Worm (Caenorhabditis elegans) whole organism, L3 larva: ENCODE results near the gene F54H12.2.

Experiments
- ama-1 ChIP-seq: fragments of 150-350 bp; optimal IDR thresholded peaks from 2 replicates; lab custom pipeline; 2018
- ceh-82 ChIP-seq: fragments of 150-350 bp; optimal IDR thresholded peaks from 2 replicates; lab custom pipeline; 2014; ENCODE audit warnings: missing biosample characterization, missing genetic modification characterization
- egl-27 ChIP-seq: sonication (generic microtip); optimal IDR thresholded peaks from 4 replicates; lab custom pipeline; 2017; ENCODE audit warnings: missing biosample characterization, missing genetic modification reagents, missing genetic modification characterization
- mdl-1 ChIP-seq: fragments of 150-350 bp; optimal IDR thresholded peaks from 2 replicates; lab custom pipeline; 2014; ENCODE audit warnings: missing biosample characterization, missing genetic modification characterization
- nhr-25 ChIP-seq: sonication (generic microtip); optimal IDR thresholded peaks from 2 replicates; lab custom pipeline; 2017; ENCODE audit warnings: missing biosample characterization, missing genetic modification characterization
- nhr-43 ChIP-seq: sonication (generic microtip); optimal IDR thresholded peaks from 2 replicates; lab custom pipeline; 2016; ENCODE audit warnings: mild to moderate bottlenecking, missing genetic modification characterization, missing compliant biosample characterization; ENCODE audit not compliant: poor library complexity, severe bottlenecking
- nhr-76 ChIP-seq: fragments of 150-350 bp; sonication (generic microtip); optimal IDR thresholded peaks from 5 replicates; lab custom pipeline; 2014; ENCODE audit warnings: missing biosample characterization, missing genetic modification characterization
- pqm-1 ChIP-seq: fragments of 150-350 bp; optimal IDR thresholded peaks from 2 replicates; lab custom pipeline; 2017; ENCODE audit warnings: missing biosample characterization, missing genetic modification characterization, inconsistent platforms
- snpc-4 ChIP-seq: fragments of 150-350 bp; optimal IDR thresholded peaks from 2 replicates; lab custom pipeline; 2014; ENCODE audit warnings: missing biosample characterization, missing genetic modification characterization
- tbx-2 ChIP-seq: sonication (generic microtip); optimal IDR thresholded peaks from 2 replicates; lab custom pipeline; 2016; ENCODE audit warnings: mild to moderate bottlenecking, missing genetic modification characterization, missing compliant biosample characterization

ce11 chrIII:7925968-7926367 lies 38.4 kb upstream of the F54H12.2 start:
- no peak for TF ChIP-seq nhr-43 (tag; lab: Kevin White, UChicago)
- no peak for TF ChIP-seq egl-27 (tag; lab: Kevin White, UChicago)
- TF ChIP-seq ceh-82 (tag; lab: Kevin White, UChicago), result no peak
- peak; percentile 3 for TF ChIP-seq snpc-4 (tag; lab: Kevin White, UChicago)
- no peak for TF ChIP-seq nhr-25 (tag; lab: Kevin White, UChicago)
- no peak for TF ChIP-seq mdl-1 (tag; lab: Kevin White, UChicago)
- TF ChIP-seq nhr-76, result no peak
- no peak for TF ChIP-seq pqm-1
- no peak for TF ChIP-seq tbx-2 (tag; lab: Kevin White, UChicago)
- no peak for TF ChIP-seq ama-1 (lab: Kevin White, UChicago)
